Fruit fly (Drosophila melanogaster) whole organism, prepupa: Measurements from ENCODE around the gene CG13309.

ENCODE experiments used
- Blimp-1 ChIP-seq: fragments of 200-800 bp; sonication (Bioruptor generic); optimal IDR thresholded peaks from 3 replicates; lab custom pipeline; 2017; ENCODE audit warnings: missing biosample characterization, missing genetic modification characterization, mild to moderate bottlenecking, moderate library complexity, missing genetic modification reagents
- CG10631 ChIP-seq: fragments of 200-800 bp; sonication (Bioruptor generic); optimal IDR thresholded peaks from 2 replicates; lab custom pipeline; 2016; ENCODE audit warnings: missing biosample characterization, missing genetic modification characterization
- CG10669 ChIP-seq: fragments of 200-800 bp; sonication (Bioruptor generic); optimal IDR thresholded peaks from 3 replicates; lab custom pipeline; 2018; ENCODE audit warnings: missing biosample characterization, mild to moderate bottlenecking, missing genetic modification characterization, moderate library complexity
- CG11294 ChIP-seq: fragments of 200-800 bp; sonication (Bioruptor generic); IDR thresholded peaks from 2 replicates; pipeline ENCODE4 v1.3.6; 2022; ENCODE audit warnings: missing biosample characterization, missing genetic modification characterization
- CG11762 ChIP-seq: fragments of 200-800 bp; sonication (Bioruptor generic); optimal IDR thresholded peaks from 3 replicates; lab custom pipeline; 2016; ENCODE audit warnings: missing biosample characterization, missing genetic modification characterization; ENCODE audit not compliant: insufficient read depth
- CG15336 ChIP-seq: fragments of 200-800 bp; sonication (Bioruptor generic); IDR thresholded peaks from 2 replicates; pipeline ENCODE4 v1.3.6; 2022; ENCODE audit warnings: missing biosample characterization, missing genetic modification characterization
- CG3032 ChIP-seq: fragments of 200-800 bp; optimal IDR thresholded peaks from 2 replicates; lab custom pipeline; 2019; ENCODE audit warnings: missing biosample characterization, mild to moderate bottlenecking, missing genetic modification characterization, moderate library complexity
- CG31627 ChIP-seq: fragments of 200-800 bp; sonication (Bioruptor generic); optimal IDR thresholded peaks from 3 replicates; lab custom pipeline; 2016; ENCODE audit warnings: missing biosample characterization, missing genetic modification characterization
- CG34406 ChIP-seq: fragments of 200-800 bp; sonication (Bioruptor generic); optimal IDR thresholded peaks from 3 replicates; lab custom pipeline; 2016; ENCODE audit warnings: missing biosample characterization, missing genetic modification characterization
- CG3919 ChIP-seq: fragments of 200-800 bp; sonication (Bioruptor generic); optimal IDR thresholded peaks from 3 replicates; lab custom pipeline; 2016; ENCODE audit warnings: missing biosample characterization, missing genetic modification characterization
- CG4318 ChIP-seq: fragments of 200-800 bp; sonication (Bioruptor generic); optimal IDR thresholded peaks from 3 replicates; lab custom pipeline; 2017; ENCODE audit warnings: missing biosample characterization, mild to moderate bottlenecking, missing genetic modification characterization
- CG6163 ChIP-seq: fragments of 200-800 bp; sonication (Bioruptor generic); IDR thresholded peaks from 3 replicates; pipeline ENCODE4 v1.3.6; 2022; ENCODE audit warnings: missing biosample characterization, missing genetic modification characterization
- CG6792 ChIP-seq: fragments of 200-800 bp; sonication (Bioruptor generic); optimal IDR thresholded peaks from 3 replicates; lab custom pipeline; 2016; ENCODE audit warnings: missing biosample characterization, missing genetic modification characterization
- CG6808 ChIP-seq: fragments of 200-800 bp; sonication (Bioruptor generic); optimal IDR thresholded peaks from 3 replicates; lab custom pipeline; 2017; ENCODE audit warnings: missing biosample characterization, missing genetic modification characterization, mild to moderate bottlenecking, moderate library complexity, missing genetic modification reagents
- CG6854 ChIP-seq: fragments of 200-800 bp; sonication (Bioruptor generic); optimal IDR thresholded peaks from 2 replicates; lab custom pipeline; 2017; ENCODE audit warnings: missing biosample characterization, mild to moderate bottlenecking, missing genetic modification characterization
- CG7368 ChIP-seq: fragments of 200-800 bp; sonication (Bioruptor generic); optimal IDR thresholded peaks from 3 replicates; lab custom pipeline; 2016; ENCODE audit warnings: missing biosample characterization, missing genetic modification characterization
- CG8119 ChIP-seq: fragments of 200-800 bp; sonication (Bioruptor generic); IDR thresholded peaks from 3 replicates; pipeline ENCODE4 v1.3.6; 2022; ENCODE audit warnings: missing biosample characterization, missing genetic modification characterization
- CG9139 ChIP-seq: fragments of 200-800 bp; sonication (Bioruptor generic); optimal IDR thresholded peaks from 3 replicates; lab custom pipeline; 2017; ENCODE audit warnings: missing biosample characterization, mild to moderate bottlenecking, missing genetic modification characterization
- Eip75B ChIP-seq: fragments of 200-800 bp; sonication (Bioruptor generic); optimal IDR thresholded peaks from 3 replicates; lab custom pipeline; 2016; ENCODE audit warnings: missing biosample characterization, missing genetic modification characterization
- Eip78C ChIP-seq: fragments of 200-800 bp; sonication (Bioruptor generic); peaks from one replicate; lab custom pipeline; 2016; ENCODE audit warnings: missing biosample characterization, missing genetic modification characterization
- Eip93F ChIP-seq: fragments of 200-800 bp; sonication (Bioruptor generic); optimal IDR thresholded peaks from 2 replicates; lab custom pipeline; 2016; ENCODE audit warnings: missing biosample characterization, mild to moderate bottlenecking, missing genetic modification characterization
- Ets21C ChIP-seq: fragments of 200-800 bp; sonication (Bioruptor generic); optimal IDR thresholded peaks from 3 replicates; lab custom pipeline; 2016; ENCODE audit warnings: missing biosample characterization, missing genetic modification characterization
- Ets96B ChIP-seq: fragments of 200-800 bp; optimal IDR thresholded peaks from 2 replicates; lab custom pipeline; 2019; ENCODE audit warnings: missing biosample characterization, mild to moderate bottlenecking, missing genetic modification characterization, moderate library complexity
- Gug ChIP-seq: fragments of 200-800 bp; sonication (Bioruptor generic); IDR thresholded peaks from 2 replicates; pipeline ENCODE4 v1.3.6; 2022; ENCODE audit warnings: missing biosample characterization, missing genetic modification characterization
- Hr38 ChIP-seq: sonication (Bioruptor generic); optimal IDR thresholded peaks from 2 replicates; lab custom pipeline; 2016; ENCODE audit warnings: missing biosample characterization, missing genetic modification characterization
- Hr39 ChIP-seq: fragments of 200-800 bp; sonication (Bioruptor generic); optimal IDR thresholded peaks from 2 replicates; lab custom pipeline; 2016; ENCODE audit warnings: missing biosample characterization, missing genetic modification characterization
- Hr4 ChIP-seq: fragments of 200-800 bp; sonication (Bioruptor generic); optimal IDR thresholded peaks from 3 replicates; lab custom pipeline; 2016; ENCODE audit warnings: missing biosample characterization, missing genetic modification characterization
- Lpt ChIP-seq: fragments of 200-800 bp; sonication (Bioruptor generic); optimal IDR thresholded peaks from 3 replicates; lab custom pipeline; 2016; ENCODE audit warnings: missing biosample characterization, missing genetic modification characterization
- Met ChIP-seq: fragments of 200-800 bp; sonication (Bioruptor generic); optimal IDR thresholded peaks from 3 replicates; lab custom pipeline; 2016; ENCODE audit warnings: missing biosample characterization, missing genetic modification characterization
- OdsH ChIP-seq: fragments of 200-800 bp; sonication (Bioruptor generic); optimal IDR thresholded peaks from 3 replicates; lab custom pipeline; 2016; ENCODE audit warnings: missing biosample characterization, missing genetic modification characterization
- Smox ChIP-seq: fragments of 200-800 bp; sonication (Bioruptor generic); optimal IDR thresholded peaks from 3 replicates; lab custom pipeline; 2016; ENCODE audit warnings: missing biosample characterization, missing genetic modification characterization
- Sox102F ChIP-seq: fragments of 200-800 bp; sonication (Bioruptor generic); optimal IDR thresholded peaks from 2 replicates; lab custom pipeline; 2016; ENCODE audit warnings: missing biosample characterization, mild to moderate bottlenecking, missing genetic modification characterization
- Sox14 ChIP-seq: fragments of 200-800 bp; sonication (Bioruptor generic); optimal IDR thresholded peaks from 3 replicates; lab custom pipeline; 2016; ENCODE audit warnings: missing biosample characterization, missing genetic modification characterization
- Sox15 ChIP-seq: fragments of 200-800 bp; sonication (Bioruptor generic); optimal IDR thresholded peaks from 3 replicates; lab custom pipeline; 2016; ENCODE audit warnings: missing biosample characterization, missing genetic modification characterization
- acj6 ChIP-seq: fragments of 200-800 bp; sonication (Bioruptor generic); optimal IDR thresholded peaks from 3 replicates; lab custom pipeline; 2016; ENCODE audit warnings: missing biosample characterization, missing genetic modification characterization
- cyc ChIP-seq: fragments of 200-800 bp; sonication (Bioruptor generic); optimal IDR thresholded peaks from 3 replicates; lab custom pipeline; 2016; ENCODE audit warnings: missing biosample characterization, missing genetic modification characterization
- dac ChIP-seq: fragments of 200-800 bp; sonication (Bioruptor generic); optimal IDR thresholded peaks from 2 replicates; lab custom pipeline; 2017; ENCODE audit warnings: missing biosample characterization, mild to moderate bottlenecking, missing genetic modification characterization
- dsx ChIP-seq: fragments of 200-800 bp; optimal IDR thresholded peaks from 3 replicates; lab custom pipeline; 2019; ENCODE audit warnings: missing biosample characterization, mild to moderate bottlenecking, missing genetic modification characterization, moderate library complexity; ENCODE audit not compliant: poor library complexity, severe bottlenecking
- eg ChIP-seq: fragments of 200-800 bp; sonication (Bioruptor generic); IDR thresholded peaks from 3 replicates; pipeline ENCODE4 v1.3.6; 2022; ENCODE audit warnings: missing biosample characterization, missing genetic modification characterization
- esn ChIP-seq: fragments of 200-800 bp; sonication (Bioruptor generic); optimal IDR thresholded peaks from 2 replicates; lab custom pipeline; 2016; ENCODE audit warnings: missing biosample characterization, mild to moderate bottlenecking, missing genetic modification characterization, moderate library complexity
- fd59A ChIP-seq: fragments of 200-800 bp; sonication (Bioruptor generic); optimal IDR thresholded peaks from 2 replicates; lab custom pipeline; 2017; ENCODE audit warnings: missing biosample characterization, mild to moderate bottlenecking, missing genetic modification characterization, missing genetic modification reagents
- fd85E ChIP-seq: fragments of 200-800 bp; sonication (Bioruptor generic); optimal IDR thresholded peaks from 3 replicates; lab custom pipeline; 2016; ENCODE audit warnings: missing biosample characterization, missing genetic modification characterization
- fkh ChIP-seq: fragments of 200-800 bp; sonication (Bioruptor generic); optimal IDR thresholded peaks from 3 replicates; lab custom pipeline; 2017; ENCODE audit warnings: missing biosample characterization, mild to moderate bottlenecking, missing genetic modification characterization, moderate library complexity
- lz ChIP-seq: fragments of 200-800 bp; sonication (Bioruptor generic); optimal IDR thresholded peaks from 3 replicates; lab custom pipeline; 2016; ENCODE audit warnings: missing biosample characterization, missing genetic modification characterization
- net ChIP-seq: fragments of 200-800 bp; sonication (Bioruptor generic); optimal IDR thresholded peaks from 3 replicates; lab custom pipeline; 2016; ENCODE audit warnings: missing biosample characterization, missing genetic modification characterization
- salr ChIP-seq, 2 experiments: fragments of 200-800 bp; sonication (Bioruptor generic); optimal IDR thresholded peaks; 3 replicates each; lab custom pipeline; 2016 to 2018; ENCODE audit warnings: missing biosample characterization in 2 of 2, missing genetic modification characterization in 2 of 2, mild to moderate bottlenecking in 1 of 2
- spab ChIP-seq: fragments of 200-800 bp; sonication (Bioruptor generic); optimal IDR thresholded peaks from 2 replicates; lab custom pipeline; 2017; ENCODE audit warnings: missing biosample characterization, mild to moderate bottlenecking, missing genetic modification characterization, missing genetic modification reagents
- svp ChIP-seq: fragments of 200-800 bp; sonication (Bioruptor generic); peaks from one replicate; lab custom pipeline; 2016; ENCODE audit warnings: missing biosample characterization, missing genetic modification characterization
- topi ChIP-seq: fragments of 200-800 bp; sonication (Bioruptor generic); optimal IDR thresholded peaks from 3 replicates; lab custom pipeline; 2016; ENCODE audit warnings: missing biosample characterization, missing genetic modification characterization
- vri ChIP-seq: fragments of 200-800 bp; sonication (Bioruptor generic); optimal IDR thresholded peaks from 3 replicates; lab custom pipeline; 2016; ENCODE audit warnings: missing biosample characterization, mild to moderate bottlenecking, missing genetic modification characterization

Gene CG13309

DNA sequence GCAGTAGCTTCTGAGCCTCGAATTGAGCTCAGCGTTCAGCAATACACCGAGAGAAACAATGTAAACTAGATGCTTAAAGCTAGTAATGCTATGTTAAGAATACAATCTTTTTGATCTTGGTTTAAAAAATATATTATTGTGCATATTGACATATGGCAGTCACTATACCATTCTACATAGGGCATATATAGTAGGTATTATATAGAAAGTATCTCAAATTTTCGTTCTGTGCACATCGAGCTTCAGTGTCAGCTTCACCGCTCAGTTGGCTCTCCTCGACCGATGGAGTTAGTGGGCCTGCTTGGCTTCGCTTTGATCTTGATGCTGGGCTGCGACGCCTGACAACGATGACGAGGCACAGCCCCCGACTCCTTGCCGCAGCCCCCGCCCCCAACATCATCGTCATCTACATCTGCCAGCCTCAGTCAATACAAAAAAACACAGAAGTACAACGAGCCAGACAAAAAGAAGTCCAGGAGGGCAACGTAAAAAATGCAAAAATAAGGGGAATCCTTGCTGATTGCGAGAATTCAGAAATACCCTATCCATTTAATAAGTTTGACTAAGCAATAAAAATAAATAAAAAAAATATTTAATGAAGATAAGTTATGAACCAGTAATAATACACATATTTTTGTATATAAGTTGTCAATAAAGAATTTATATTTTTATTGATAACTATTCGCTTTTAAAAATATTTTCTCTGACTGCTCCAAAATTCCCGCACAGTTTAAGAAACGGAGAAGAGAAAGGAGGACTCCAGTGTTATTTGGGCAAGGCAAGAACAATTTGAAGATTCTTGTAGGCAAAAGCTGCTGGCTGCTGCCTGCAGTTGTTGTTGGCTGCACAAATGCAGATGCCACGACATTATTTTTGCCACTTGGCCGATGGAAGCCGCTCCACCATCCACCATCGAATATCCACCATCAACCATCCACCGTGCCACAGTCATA, 11.8 kb downstream of the CG13309 start:
- TF ChIP-seq Smox (GFP tag; lab: Kevin White, UChicago) (peak; percentile 83), salr (GFP tag; optimal IDR thresholded peaks at IDR 0.05; lab: Kevin White, UChicago) (peak; percentile 73 to 89), CG10631 (GFP tag; lab: Kevin White, UChicago) (peak; percentile 92), Hr4 (GFP tag; lab: Kevin White, UChicago) (peak; percentile 74), Hr39 (peak; percentile 78), net (GFP tag; lab: Kevin White, UChicago) (peak; percentile 87), vri (GFP tag; lab: Kevin White, UChicago) (peak; percentile 87), OdsH (GFP tag; lab: Kevin White, UChicago) (peak; percentile 90), Sox14 (GFP tag; lab: Kevin White, UChicago) (peak; percentile 92), CG8119 (peak; percentile 90), CG4318 (GFP tag; lab: Kevin White, UChicago) (peak; percentile 74), svp (GFP tag; lab: Kevin White, UChicago) (peak; percentile 95), fkh (no peak), CG31627 (peak; percentile 84), Sox102F (GFP tag; lab: Kevin White, UChicago) (peak; percentile 82), Eip78C (GFP tag; lab: Kevin White, UChicago) (peak; percentile 98), CG6854 (GFP tag; lab: Kevin White, UChicago) (peak; percentile 77), Ets21C (GFP tag; lab: Kevin White, UChicago) (peak; percentile 67), Hr38 (GFP tag; lab: Kevin White, UChicago) (no peak), spab (GFP tag; lab: Kevin White, UChicago) (peak; percentile 94), Gug (GFP tag; lab: Robert Waterston, UW) (peak; percentile 82), Lpt (peak; percentile 80), Sox15 (GFP tag; lab: Kevin White, UChicago) (peak; percentile 78), dac (peak; percentile 48), Eip93F (GFP tag; lab: Kevin White, UChicago) (peak; percentile 62), CG15336 (GFP tag; lab: Robert Waterston, UW) (peak; percentile 91), CG6792 (GFP tag; lab: Kevin White, UChicago) (peak; percentile 92), lz (GFP tag; lab: Kevin White, UChicago) (peak; percentile 87), fd59A (GFP tag; lab: Kevin White, UChicago) (peak; percentile 93), CG7368 (GFP tag; lab: Kevin White, UChicago) (peak; percentile 81), CG3032 (tag; lab: Kevin White, UChicago) (peak; percentile 95), CG3919 (peak; percentile 95), CG11762 (peak; percentile 90), CG11294 (GFP tag; lab: Robert Waterston, UW) (peak; percentile 63), dsx (GFP tag; lab: Kevin White, UChicago) (peak; percentile 95), Ets96B (tag; lab: Kevin White, UChicago) (peak; percentile 96), cyc (GFP tag; lab: Kevin White, UChicago) (peak; percentile 67), Blimp-1 (GFP tag; lab: Kevin White, UChicago) (no peak), Eip75B (GFP tag; lab: Kevin White, UChicago) (peak; percentile 95), CG9139 (GFP tag; lab: Kevin White, UChicago) (peak; percentile 89), esn (peak; percentile 91), fd85E (GFP tag; lab: Kevin White, UChicago) (peak; percentile 40), topi (peak; percentile 89), CG6808 (GFP tag; lab: Kevin White, UChicago) (peak; percentile 92), acj6 (GFP tag; lab: Kevin White, UChicago) (peak; percentile 90), Met (GFP tag; lab: Kevin White, UChicago) (peak; percentile 86), CG6163 (GFP tag; lab: Robert Waterston, UW) (peak; percentile 96), CG10669 (peak; percentile 95), eg (peak; percentile 85), CG34406 (GFP tag; lab: Kevin White, UChicago) (peak; percentile 85)
